Worm (Caenorhabditis elegans) whole organism, L4/young adult: ENCODE data around the gene F28C10.3.

Source experiments
- dao-5 ChIP-seq: sonication (generic microtip); optimal IDR thresholded peaks from 2 replicates; lab custom pipeline; 2016; ENCODE audit warnings: missing genotype, missing genetic modification characterization, moderate library complexity, missing compliant biosample characterization
- him-1 ChIP-seq: sonication (generic microtip); optimal IDR thresholded peaks from 2 replicates; lab custom pipeline; 2016; ENCODE audit warnings: missing genotype, missing genetic modification reagents, missing genetic modification characterization, missing compliant biosample characterization

DNA sequence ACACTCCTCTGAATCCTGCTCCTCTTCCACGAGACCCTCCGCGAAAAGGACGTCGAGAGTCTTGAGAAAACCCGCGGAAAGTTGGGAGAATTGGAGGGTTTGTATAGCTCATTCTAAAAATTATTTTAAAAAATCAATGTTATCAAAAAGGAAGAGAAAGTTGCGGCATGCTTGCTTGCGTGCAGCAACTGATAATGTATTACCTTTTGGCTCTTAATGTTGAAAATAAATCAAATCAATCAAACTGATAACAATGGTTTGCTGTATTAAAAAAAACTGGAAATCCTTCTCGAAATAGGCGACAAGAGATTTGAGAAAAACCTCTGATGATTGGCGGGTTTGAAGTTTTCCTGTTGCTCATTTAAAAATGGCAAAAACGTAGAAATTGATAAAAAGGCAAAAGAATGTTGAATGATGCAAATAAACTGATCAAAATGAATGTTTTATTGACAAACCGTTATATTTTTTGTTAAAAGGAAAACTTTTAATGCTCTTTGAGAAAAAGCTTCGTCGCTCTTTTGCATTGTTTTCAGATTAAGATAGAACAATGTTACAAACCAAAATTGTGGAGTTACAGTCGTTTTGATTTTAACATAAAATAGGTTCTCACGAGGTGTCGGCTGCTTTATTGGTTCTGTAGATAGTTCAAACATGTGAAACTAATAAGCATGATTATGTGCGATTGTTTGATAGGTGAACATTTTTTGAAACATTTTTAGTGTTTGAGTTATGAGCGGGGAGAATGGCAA lies 19.6 kb upstream of the F28C10.3 start:
- TF ChIP-seq dao-5 (tag; lab: Kevin White, UChicago) (no peak), him-1 (tag; lab: Kevin White, UChicago) (no peak)
